Worm (Caenorhabditis elegans) whole organism, early embryonic: Measurements from ENCODE around the gene trh-1.

Experiments used
- B0310.2 ChIP-seq: sonication (generic microtip); optimal IDR thresholded peaks from 2 replicates; lab custom pipeline; 2016; ENCODE audit warnings: mild to moderate bottlenecking, missing genetic modification characterization, missing compliant biosample characterization
- F13C5.2 ChIP-seq: sonication (generic microtip); optimal IDR thresholded peaks from 2 replicates; lab custom pipeline; 2017; ENCODE audit warnings: mild to moderate bottlenecking, missing genetic modification characterization, inconsistent platforms, missing compliant biosample characterization
- aly-1 ChIP-seq: sonication (generic microtip); optimal IDR thresholded peaks from 2 replicates; lab custom pipeline; 2016; ENCODE audit warnings: missing genetic modification characterization, missing compliant biosample characterization
- ama-1 ChIP-seq: fragments of 150-350 bp; optimal IDR thresholded peaks from 2 replicates; lab custom pipeline; 2014
- ceh-13 ChIP-seq: fragments of 200-800 bp; sonication (Bioruptor generic); optimal IDR thresholded peaks from 2 replicates; lab custom pipeline; 2018; ENCODE audit warnings: mild to moderate bottlenecking, missing genetic modification characterization, missing compliant biosample characterization
- ceh-36 ChIP-seq: sonication (generic microtip); optimal IDR thresholded peaks from 2 replicates; lab custom pipeline; 2016; ENCODE audit warnings: missing genetic modification characterization, inconsistent platforms, missing compliant biosample characterization
- ets-7 ChIP-seq: sonication (generic microtip); optimal IDR thresholded peaks from 2 replicates; lab custom pipeline; 2016; ENCODE audit warnings: missing genotype, missing genetic modification characterization, missing compliant biosample characterization
- flt-1 ChIP-seq: fragments of 200-800 bp; sonication (Bioruptor generic); IDR thresholded peaks from 2 replicates; pipeline ENCODE4 v1.3.6; 2022; ENCODE audit warnings: missing genetic modification characterization, missing compliant biosample characterization
- hmbx-1 ChIP-seq: sonication (generic microtip); optimal IDR thresholded peaks from 2 replicates; lab custom pipeline; 2016; ENCODE audit warnings: mild to moderate bottlenecking, missing genetic modification characterization, missing compliant biosample characterization
- hmg-4 ChIP-seq: fragments of 200-800 bp; sonication (Bioruptor generic); optimal IDR thresholded peaks from 2 replicates; lab custom pipeline; 2018; ENCODE audit warnings: mild to moderate bottlenecking, missing genetic modification characterization, missing compliant biosample characterization
- hnd-1 ChIP-seq: sonication (generic microtip); optimal IDR thresholded peaks from 2 replicates; lab custom pipeline; 2016; ENCODE audit warnings: missing genetic modification characterization, missing compliant biosample characterization
- pes-1 ChIP-seq: fragments of 200-800 bp; sonication (Bioruptor generic); IDR thresholded peaks from 2 replicates; pipeline ENCODE4 v1.3.6; 2022; ENCODE audit warnings: missing genetic modification reagents, missing genetic modification characterization, missing compliant biosample characterization
- scrt-1 ChIP-seq: fragments of 200-800 bp; sonication (Bioruptor generic); IDR thresholded peaks from 2 replicates; pipeline ENCODE4 v1.3.6; 2022; ENCODE audit warnings: missing genetic modification characterization, missing compliant biosample characterization
- sea-1 ChIP-seq: fragments of 200-800 bp; sonication (Bioruptor generic); conservative IDR thresholded peaks from 2 replicates; pipeline ENCODE4 v1.3.6; 2022; ENCODE audit warnings: missing genetic modification characterization, missing compliant biosample characterization
- tbx-11 ChIP-seq: fragments of 200-800 bp; sonication (Bioruptor generic); IDR thresholded peaks from 2 replicates; pipeline ENCODE4 v1.3.6; 2022; ENCODE audit warnings: missing genetic modification characterization, missing compliant biosample characterization
- tbx-37 ChIP-seq: fragments of 200-800 bp; sonication (Bioruptor generic); conservative IDR thresholded peaks from 2 replicates; pipeline ENCODE4 v1.3.6; 2022; ENCODE audit warnings: missing genetic modification reagents, missing genetic modification characterization, missing compliant biosample characterization
- tra-4 ChIP-seq: sonication (generic microtip); optimal IDR thresholded peaks from 2 replicates; lab custom pipeline; 2017; ENCODE audit warnings: missing genetic modification characterization, missing compliant biosample characterization

Gene trh-1

ce11 chrIV:17407491-17407890 lies 39.1 kb downstream of the trh-1 start, which contains the start of gene T02D1.9:
T02D1.9 (minus strand) TSS chrIV:17407591.
- TF ChIP-seq aly-1 (tag; lab: Kevin White, UChicago) (no peak), hmg-4 (GFP tag; lab: Kevin White, UChicago) (no peak), ceh-36 (tag; lab: Kevin White, UChicago) (no peak), F13C5.2 (no peak), hnd-1 (tag; lab: Kevin White, UChicago) (no peak), tra-4 (tag; lab: Kevin White, UChicago) (no peak), pes-1 (no peak), ets-7 (tag; lab: Kevin White, UChicago) (no peak), tbx-37 (GFP tag; lab: Robert Waterston, UW) (no peak), ceh-13 (GFP tag; lab: Kevin White, UChicago) (no peak), flt-1 (no peak)

ce11 chrIV:17413343-17413742 lies 45.0 kb downstream of the trh-1 start:
- TF ChIP-seq tbx-11, result no peak
- TF ChIP-seq ceh-36 (tag; lab: Kevin White, UChicago), result no peak
- no peak for TF ChIP-seq ama-1
- TF ChIP-seq scrt-1 (GFP tag; lab: Robert Waterston, UW), result no peak
- no peak for TF ChIP-seq hnd-1 (tag; lab: Kevin White, UChicago)
- no peak for TF ChIP-seq B0310.2
- TF ChIP-seq ceh-13 (GFP tag; lab: Kevin White, UChicago), result no peak
- TF ChIP-seq hmg-4 (GFP tag; lab: Kevin White, UChicago), result no peak
- TF ChIP-seq sea-1, result no peak
- no peak for TF ChIP-seq pes-1
- no peak for TF ChIP-seq ets-7 (tag; lab: Kevin White, UChicago)
- no peak for TF ChIP-seq hmbx-1 (tag; lab: Kevin White, UChicago)
- no peak for TF ChIP-seq tra-4 (tag; lab: Kevin White, UChicago)
- TF ChIP-seq F13C5.2, result no peak
- TF ChIP-seq tbx-37 (GFP tag; lab: Robert Waterston, UW), result no peak
- TF ChIP-seq flt-1, result no peak
- no peak for TF ChIP-seq aly-1 (tag; lab: Kevin White, UChicago)

ce11 chrIV:17417723-17418122 lies 49.3 kb downstream of the trh-1 start, which contains the start of gene npr-26:
npr-26 (minus strand) TSS chrIV:17417823.
- TF ChIP-seq ceh-13 (GFP tag; lab: Kevin White, UChicago), result no peak
- TF ChIP-seq tra-4 (tag; lab: Kevin White, UChicago), result no peak
- no peak for TF ChIP-seq sea-1
- TF ChIP-seq aly-1 (tag; lab: Kevin White, UChicago), result no peak
- TF ChIP-seq ama-1, result no peak
- no peak for TF ChIP-seq F13C5.2
- no peak for TF ChIP-seq flt-1
- TF ChIP-seq ets-7 (tag; lab: Kevin White, UChicago), result no peak
- TF ChIP-seq pes-1, result no peak
- no peak for TF ChIP-seq B0310.2
- TF ChIP-seq hnd-1 (tag; lab: Kevin White, UChicago), result no peak
- no peak for TF ChIP-seq ceh-36 (tag; lab: Kevin White, UChicago)
- no peak for TF ChIP-seq hmg-4 (GFP tag; lab: Kevin White, UChicago)
